Fruit fly (Drosophila melanogaster): ENCODE measurements around the gene CenG1A.
A peak's percentile ranks its signal among the peaks of the same experiment; 100 is the strongest.

The CenG1A gene

DNA sequence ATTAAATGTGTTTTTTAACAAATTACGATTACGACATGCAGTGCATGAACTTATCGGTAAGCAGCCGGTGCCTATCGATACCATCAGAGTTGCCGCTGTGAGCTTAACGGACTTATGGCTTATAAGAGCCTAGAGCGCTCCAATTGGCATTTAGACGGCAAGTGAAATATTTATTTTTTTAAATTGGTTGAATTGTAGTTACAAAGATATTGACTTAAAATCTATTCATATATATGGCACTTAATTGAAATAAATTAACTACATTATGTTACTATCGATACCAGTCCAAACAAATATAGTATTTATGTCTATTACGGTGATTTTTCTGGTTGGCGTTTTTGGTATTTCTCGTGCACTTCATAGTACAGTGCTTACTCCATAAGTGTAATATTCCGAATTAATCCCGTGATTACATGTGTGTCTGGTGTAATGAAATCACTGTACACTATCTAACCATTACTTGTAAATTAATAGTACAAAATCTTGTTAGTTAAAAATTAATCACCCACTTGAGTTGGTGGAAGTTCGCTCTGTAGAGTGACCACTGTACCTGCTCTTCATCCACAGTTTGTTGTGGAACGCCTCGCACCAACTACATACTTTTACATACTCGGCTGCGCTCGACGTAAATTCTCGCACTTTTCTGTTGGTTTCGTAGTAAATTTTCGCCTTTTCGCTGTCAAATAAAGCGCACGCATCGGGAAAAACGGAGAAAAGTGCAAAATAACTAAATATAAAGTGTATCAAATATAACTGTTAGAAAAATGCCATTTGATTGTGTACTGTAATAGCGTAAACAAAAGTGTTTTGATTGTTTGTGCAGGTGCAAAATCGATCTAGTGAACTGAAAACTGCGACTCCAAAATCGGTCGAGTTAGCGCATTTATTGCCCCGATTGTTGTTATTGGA is at the start of gene CenG1A, which contains the start of gene mRpS23:
Gene CenG1A, plus strand, starts transcription at position 563 of the 909 bp plus-strand sequence.
Gene mRpS23, minus strand, starts transcription at position 71 of the 909 bp plus-strand sequence.
- TF ChIP-seq CG16779 (tag; optimal IDR thresholded peaks at IDR 0.05) (peak; percentile 99), CG34406 (GFP tag; optimal IDR thresholded peaks at IDR 0.05) (peak; percentile 100), Hr4 (GFP tag; optimal IDR thresholded peaks at IDR 0.05) (peak; percentile 100), spab (GFP tag; optimal IDR thresholded peaks at IDR 0.05) (peak; percentile 100), Sox102F (GFP tag; optimal IDR thresholded peaks at IDR 0.05) (peak; percentile 100), CG10669 (GFP tag; optimal IDR thresholded peaks at IDR 0.05) (peak; percentile 100), CG3919 (GFP tag; optimal IDR thresholded peaks at IDR 0.05) (peak; percentile 100), CG11294 (GFP tag; IDR thresholded peaks at IDR 0.05) (peak; percentile 100), CG3032 (tag; optimal IDR thresholded peaks at IDR 0.05) (peak; percentile 100), Eip93F (GFP tag; optimal IDR thresholded peaks at IDR 0.05) (peak; percentile 100), Hr39 (GFP tag; optimal IDR thresholded peaks at IDR 0.05) (peak; percentile 100), ss (GFP tag; optimal IDR thresholded peaks at IDR 0.05) (peak; percentile 100), OdsH (GFP tag; optimal IDR thresholded peaks at IDR 0.05) (peak; percentile 100), Eip75B (GFP tag; optimal IDR thresholded peaks at IDR 0.05) (peak; percentile 100), CG6854 (GFP tag; optimal IDR thresholded peaks at IDR 0.05) (peak; percentile 100), svp (GFP tag) (peak; percentile 100), Gug (GFP tag; IDR thresholded peaks at IDR 0.05) (peak; percentile 100), lz (GFP tag; optimal IDR thresholded peaks at IDR 0.05) (peak; percentile 100), Smox (GFP tag; optimal IDR thresholded peaks at IDR 0.05) (peak; percentile 100), CG7368 (GFP tag; optimal IDR thresholded peaks at IDR 0.05) (peak; percentile 100), achi (GFP tag; optimal IDR thresholded peaks at IDR 0.05) (peak; percentile 99), fd85E (GFP tag; optimal IDR thresholded peaks at IDR 0.05) (peak; percentile 99), esn (GFP tag; optimal IDR thresholded peaks at IDR 0.05) (peak; percentile 100), dsx (GFP tag; optimal IDR thresholded peaks at IDR 0.05; ENCODE audit: poor library complexity, severe bottlenecking) (peak; percentile 99), CG8119 (GFP tag; IDR thresholded peaks at IDR 0.05) (peak; percentile 100), acj6 (GFP tag; optimal IDR thresholded peaks at IDR 0.05) (peak; percentile 100), Lpt (GFP tag; optimal IDR thresholded peaks at IDR 0.05) (peak; percentile 100), Sox15 (GFP tag; optimal IDR thresholded peaks at IDR 0.05) (peak; percentile 100), Hr38 (GFP tag; optimal IDR thresholded peaks at IDR 0.05) (peak; percentile 100), CG6163 (GFP tag; IDR thresholded peaks at IDR 0.05) (peak; percentile 100), CG9139 (GFP tag; optimal IDR thresholded peaks at IDR 0.05) (peak; percentile 99), CG6276 (GFP tag; optimal IDR thresholded peaks at IDR 0.05) (peak; percentile 100), dac (GFP tag; optimal IDR thresholded peaks at IDR 0.05) (peak; percentile 99), CG1621 (tag; optimal IDR thresholded peaks at IDR 0.05) (peak; percentile 100), salr (GFP tag; optimal IDR thresholded peaks at IDR 0.05) (peak; percentile 100), CG4318 (GFP tag; optimal IDR thresholded peaks at IDR 0.05) (peak; percentile 100), fkh (GFP tag; optimal IDR thresholded peaks at IDR 0.05) (peak; percentile 97), eg (GFP tag; IDR thresholded peaks at IDR 0.05) (peak; percentile 100), CG11762 (GFP tag; optimal IDR thresholded peaks at IDR 0.05; ENCODE audit: insufficient read depth) (peak; percentile 100), Ets21C (GFP tag; optimal IDR thresholded peaks at IDR 0.05) (peak; percentile 100), CG8632 (GFP tag; optimal IDR thresholded peaks at IDR 0.05) (peak; percentile 100), CG10631 (GFP tag; optimal IDR thresholded peaks at IDR 0.05) (peak; percentile 100), CG32006 (GFP tag; optimal IDR thresholded peaks at IDR 0.05) (peak; percentile 100), topi (GFP tag; optimal IDR thresholded peaks at IDR 0.05) (peak; percentile 100), CG6808 (GFP tag; optimal IDR thresholded peaks at IDR 0.05) (peak; percentile 99), CG31627 (GFP tag; optimal IDR thresholded peaks at IDR 0.05) (peak; percentile 100), Eip78C (GFP tag) (peak; percentile 100), pdm3 (GFP tag; optimal IDR thresholded peaks at IDR 0.05) (peak; percentile 100), vri (GFP tag; optimal IDR thresholded peaks at IDR 0.05) (peak; percentile 100)

Measured in whole organism, prepupa.